Worm (Caenorhabditis elegans) whole organism, L3 larva: Measurements from ENCODE around the gene ZK131.11.
"Not testable (repeated sequence)": the region's sequence is repeated elsewhere in the genome, so short reads cannot be mapped to it uniquely, and the experiment has no call there.

Experiments
- ama-1 ChIP-seq: fragments of 150-350 bp; optimal IDR thresholded peaks from 2 replicates; lab custom pipeline; 2018
- ceh-82 ChIP-seq: fragments of 150-350 bp; optimal IDR thresholded peaks from 2 replicates; lab custom pipeline; 2014; ENCODE audit warnings: missing biosample characterization, missing genetic modification characterization
- egl-27 ChIP-seq: sonication (generic microtip); optimal IDR thresholded peaks from 4 replicates; lab custom pipeline; 2017; ENCODE audit warnings: missing biosample characterization, missing genetic modification reagents, missing genetic modification characterization
- elt-1 ChIP-seq: fragments of 150-350 bp; optimal IDR thresholded peaks from 2 replicates; lab custom pipeline; 2014; ENCODE audit warnings: missing biosample characterization, missing genetic modification characterization
- jun-1 ChIP-seq: fragments of 150-350 bp; optimal IDR thresholded peaks from 2 replicates; lab custom pipeline; 2014; ENCODE audit warnings: missing biosample characterization, missing genetic modification reagents, missing genetic modification characterization
- nfya-1 ChIP-seq: sonication (generic microtip); optimal IDR thresholded peaks from 2 replicates; lab custom pipeline; 2017; ENCODE audit warnings: missing genetic modification characterization, mild to moderate bottlenecking, missing compliant biosample characterization, antibody characterized with exemption, moderate library complexity; ENCODE audit not compliant: insufficient read depth
- nhr-237 ChIP-seq: fragments of 150-350 bp; optimal IDR thresholded peaks from 2 replicates; lab custom pipeline; 2014; ENCODE audit warnings: missing biosample characterization, missing genetic modification characterization
- nhr-77 ChIP-seq: fragments of 150-350 bp; optimal IDR thresholded peaks from 2 replicates; lab custom pipeline; 2014; ENCODE audit warnings: missing biosample characterization, missing genetic modification characterization
- pqm-1 ChIP-seq: fragments of 150-350 bp; optimal IDR thresholded peaks from 2 replicates; lab custom pipeline; 2017; ENCODE audit warnings: missing biosample characterization, missing genetic modification characterization, inconsistent platforms
- snpc-4 ChIP-seq: fragments of 150-350 bp; optimal IDR thresholded peaks from 2 replicates; lab custom pipeline; 2014; ENCODE audit warnings: missing biosample characterization, missing genetic modification characterization
- tbx-2 ChIP-seq: sonication (generic microtip); optimal IDR thresholded peaks from 2 replicates; lab custom pipeline; 2016; ENCODE audit warnings: mild to moderate bottlenecking, missing genetic modification characterization, missing compliant biosample characterization
- zag-1 ChIP-seq: fragments of 150-350 bp; optimal IDR thresholded peaks from 2 replicates; lab custom pipeline; 2014; ENCODE audit warnings: missing biosample characterization, missing genetic modification characterization
- ztf-11 ChIP-seq: fragments of 150-350 bp; optimal IDR thresholded peaks from 2 replicates; lab custom pipeline; 2014; ENCODE audit warnings: missing biosample characterization, missing genetic modification characterization

DNA sequence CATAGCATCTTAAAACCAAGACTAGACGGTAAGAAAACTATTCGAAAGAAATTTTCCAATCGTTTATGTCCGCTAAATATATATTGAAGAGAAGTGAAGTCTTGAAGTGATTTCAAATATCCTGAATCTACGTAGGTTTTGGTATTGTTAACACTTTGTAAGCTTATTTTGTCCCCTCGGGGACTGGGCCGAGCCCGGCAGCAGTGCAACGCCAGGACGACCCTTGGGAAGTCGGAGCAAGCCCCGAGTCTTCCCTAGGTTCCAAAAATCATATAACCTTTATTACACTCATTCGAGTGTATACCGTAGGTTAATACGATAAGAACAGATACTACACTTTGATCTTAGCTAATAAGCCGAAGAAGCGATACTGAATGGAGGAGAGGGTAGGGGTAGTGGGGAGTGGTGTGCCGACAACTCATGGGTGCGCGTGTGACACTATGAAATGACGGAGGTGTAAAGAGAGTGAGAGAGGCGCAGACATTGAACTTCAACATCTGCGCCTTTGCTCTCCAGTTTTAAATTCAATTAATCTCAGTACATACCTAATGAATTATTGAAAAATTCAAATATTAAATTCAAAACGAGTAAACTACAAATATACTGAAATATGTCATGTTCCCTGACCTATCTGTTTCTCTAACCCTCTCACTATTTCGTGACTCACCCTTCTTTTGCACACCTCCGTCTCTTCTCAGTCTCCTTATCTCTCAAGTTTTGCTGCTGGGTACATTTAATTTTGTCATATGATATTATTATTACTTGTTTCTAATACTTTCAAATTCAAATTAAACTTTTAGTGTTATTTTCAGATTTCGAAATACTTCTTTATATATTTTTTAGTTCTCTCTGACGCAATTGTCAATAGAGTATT lies 37.3 kb downstream of the ZK131.11 start:
- not testable (repeated sequence) for TF ChIP-seq ceh-82; elt-1 (tag; lab: Kevin White, UChicago); zag-1; egl-27 (tag; lab: Kevin White, UChicago); nhr-237 (tag; lab: Kevin White, UChicago); ztf-11
- peak; percentile 5 for TF ChIP-seq tbx-2 (tag; lab: Kevin White, UChicago)
- TF ChIP-seq ama-1, result peak; percentile 79
- TF ChIP-seq nfya-1 (tag; lab: Kevin White, UChicago), result peak; percentile 30
- TF ChIP-seq snpc-4 (tag; lab: Kevin White, UChicago), result peak; percentile 91
- peak; percentile 90 for TF ChIP-seq nhr-77 (tag; lab: Kevin White, UChicago)
- TF ChIP-seq pqm-1 (tag; lab: Kevin White, UChicago), result peak; percentile 30
- peak; percentile 43 for TF ChIP-seq jun-1
